Worm (Caenorhabditis elegans): ENCODE results near the gene F55A4.13.
A peak's percentile ranks its signal among the peaks of the same experiment; 100 is the strongest.

The F55A4.13 gene

ce11 chrX:1038347-1038746 lies 21.0 kb upstream of the F55A4.13 start, which contains the start of gene F55A4.7:
Gene F55A4.7, minus strand, starts transcription at chrX:1038447.
- TF ChIP-seq aly-2 (tag; optimal IDR thresholded peaks at IDR 0.05) (no peak), sem-4 (tag; optimal IDR thresholded peaks at IDR 0.05) (no peak), nhr-25 (tag; optimal IDR thresholded peaks at IDR 0.05) (no peak), elt-3 (tag; optimal IDR thresholded peaks at IDR 0.05) (no peak), nhr-12 (tag; optimal IDR thresholded peaks at IDR 0.05) (no peak), sma-9 (GFP tag; optimal IDR thresholded peaks at IDR 0.05) (no peak), sma-9 (tag; optimal IDR thresholded peaks at IDR 0.05) (no peak), nhr-21 (tag; optimal IDR thresholded peaks at IDR 0.05) (no peak), gmeb-1 (tag; optimal IDR thresholded peaks at IDR 0.05) (no peak), mdl-1 (tag; optimal IDR thresholded peaks at IDR 0.05) (no peak), ceh-82 (tag; optimal IDR thresholded peaks at IDR 0.05) (no peak), R02D3.7 (tag; optimal IDR thresholded peaks at IDR 0.05) (no peak), nhr-77 (tag; optimal IDR thresholded peaks at IDR 0.05) (no peak), ama-1 (optimal IDR thresholded peaks at IDR 0.05) (no peak), peb-1 (tag; optimal IDR thresholded peaks at IDR 0.05) (no peak), nhr-6 (tag; optimal IDR thresholded peaks at IDR 0.05) (no peak), nhr-237 (tag; optimal IDR thresholded peaks at IDR 0.05) (no peak), ztf-11 (tag; optimal IDR thresholded peaks at IDR 0.05) (no peak), nhr-23 (tag; optimal IDR thresholded peaks at IDR 0.05) (no peak), mbf-1 (tag; optimal IDR thresholded peaks at IDR 0.05) (no peak), ztf-4 (tag; optimal IDR thresholded peaks at IDR 0.05) (no peak)

ce11 chrX:1035039-1035598 lies 17.8 kb upstream of the F55A4.13 start, which contains the start of the genes stau-1 and sec-22:
Gene stau-1, minus strand, starts transcription at chrX:1035286.
Gene sec-22, plus strand, starts transcription at chrX:1035548.
- TF ChIP-seq nhr-129 (tag; optimal IDR thresholded peaks at IDR 0.05) (peak; percentile 62), nhr-6 (tag; optimal IDR thresholded peaks at IDR 0.05) (no peak), ztf-4 (tag; optimal IDR thresholded peaks at IDR 0.05) (no peak), snpc-4 (tag; optimal IDR thresholded peaks at IDR 0.05) (no peak), blmp-1 (tag; optimal IDR thresholded peaks at IDR 0.05; ENCODE audit: insufficient read depth) (peak; percentile 16), lin-11 (tag; optimal IDR thresholded peaks at IDR 0.05) (no peak), peb-1 (tag; optimal IDR thresholded peaks at IDR 0.05) (no peak), mab-5 (tag; optimal IDR thresholded peaks at IDR 0.05) (no peak), skn-1 (tag; optimal IDR thresholded peaks at IDR 0.05) (no peak), lin-39 (tag; optimal IDR thresholded peaks at IDR 0.05) (no peak), mbf-1 (tag; optimal IDR thresholded peaks at IDR 0.05) (no peak), lsy-2 (tag; optimal IDR thresholded peaks at IDR 0.05) (peak in 1 of 2 experiments; percentile 45), dmd-4 (tag; optimal IDR thresholded peaks at IDR 0.05) (no peak), nhr-12 (tag; optimal IDR thresholded peaks at IDR 0.05) (no peak), unc-62 (GFP tag; optimal IDR thresholded peaks at IDR 0.05) (no peak), nhr-10 (tag; optimal IDR thresholded peaks at IDR 0.05) (no peak), unc-55 (GFP tag; optimal IDR thresholded peaks at IDR 0.05) (peak; percentile 36), zag-1 (tag; optimal IDR thresholded peaks at IDR 0.05) (peak; percentile 0), C34F6.9 (tag; optimal IDR thresholded peaks at IDR 0.05) (peak; percentile 49), ceh-82 (tag; optimal IDR thresholded peaks at IDR 0.05) (no peak), ceh-16 (tag; optimal IDR thresholded peaks at IDR 0.05) (no peak), fos-1 (tag; optimal IDR thresholded peaks at IDR 0.05) (peak; percentile 11), crh-2 (tag; optimal IDR thresholded peaks at IDR 0.05) (peak; percentile 76), egl-27 (tag; optimal IDR thresholded peaks at IDR 0.05) (no peak), gmeb-1 (tag; optimal IDR thresholded peaks at IDR 0.05) (no peak), ama-1 (optimal IDR thresholded peaks at IDR 0.05) (no peak)

- TF ChIP-seq lin-11 (tag; optimal IDR thresholded peaks at IDR 0.05) (no peak), nhr-77 (tag; optimal IDR thresholded peaks at IDR 0.05) (no peak), nhr-10 (tag; optimal IDR thresholded peaks at IDR 0.05) (no peak), fos-1 (tag; optimal IDR thresholded peaks at IDR 0.05) (no peak), nhr-25 (tag; optimal IDR thresholded peaks at IDR 0.05) (no peak), ztf-11 (tag; optimal IDR thresholded peaks at IDR 0.05) (no peak), lin-13 (GFP tag; optimal IDR thresholded peaks at IDR 0.05) (no peak), egl-27 (tag; optimal IDR thresholded peaks at IDR 0.05) (no peak)
Measured at ce11 chrX:1030867-1031266, 13.5 kb upstream of the F55A4.13 start.

All from whole organism, L2 larva.